Worm (Caenorhabditis elegans) whole organism, early embryonic: ENCODE data around the gene srm-2.

Experiments
- B0310.2 ChIP-seq: sonication (generic microtip); optimal IDR thresholded peaks from 2 replicates; lab custom pipeline; 2016; ENCODE audit warnings: mild to moderate bottlenecking, missing genetic modification characterization, missing compliant biosample characterization
- ama-1 ChIP-seq: fragments of 150-350 bp; optimal IDR thresholded peaks from 2 replicates; lab custom pipeline; 2014
- ceh-13 ChIP-seq: fragments of 200-800 bp; sonication (Bioruptor generic); optimal IDR thresholded peaks from 2 replicates; lab custom pipeline; 2018; ENCODE audit warnings: mild to moderate bottlenecking, missing genetic modification characterization, missing compliant biosample characterization
- ceh-36 ChIP-seq: sonication (generic microtip); optimal IDR thresholded peaks from 2 replicates; lab custom pipeline; 2016; ENCODE audit warnings: missing genetic modification characterization, inconsistent platforms, missing compliant biosample characterization
- ets-7 ChIP-seq: sonication (generic microtip); optimal IDR thresholded peaks from 2 replicates; lab custom pipeline; 2016; ENCODE audit warnings: missing genotype, missing genetic modification characterization, missing compliant biosample characterization
- flt-1 ChIP-seq: fragments of 200-800 bp; sonication (Bioruptor generic); IDR thresholded peaks from 2 replicates; pipeline ENCODE4 v1.3.6; 2022; ENCODE audit warnings: missing genetic modification characterization, missing compliant biosample characterization
- hmbx-1 ChIP-seq: sonication (generic microtip); optimal IDR thresholded peaks from 2 replicates; lab custom pipeline; 2016; ENCODE audit warnings: mild to moderate bottlenecking, missing genetic modification characterization, missing compliant biosample characterization
- hmg-4 ChIP-seq: fragments of 200-800 bp; sonication (Bioruptor generic); optimal IDR thresholded peaks from 2 replicates; lab custom pipeline; 2018; ENCODE audit warnings: mild to moderate bottlenecking, missing genetic modification characterization, missing compliant biosample characterization
- pes-1 ChIP-seq: fragments of 200-800 bp; sonication (Bioruptor generic); IDR thresholded peaks from 2 replicates; pipeline ENCODE4 v1.3.6; 2022; ENCODE audit warnings: missing genetic modification reagents, missing genetic modification characterization, missing compliant biosample characterization
- scrt-1 ChIP-seq: fragments of 200-800 bp; sonication (Bioruptor generic); IDR thresholded peaks from 2 replicates; pipeline ENCODE4 v1.3.6; 2022; ENCODE audit warnings: missing genetic modification characterization, missing compliant biosample characterization
- sea-1 ChIP-seq: fragments of 200-800 bp; sonication (Bioruptor generic); conservative IDR thresholded peaks from 2 replicates; pipeline ENCODE4 v1.3.6; 2022; ENCODE audit warnings: missing genetic modification characterization, missing compliant biosample characterization
- tbx-11 ChIP-seq: fragments of 200-800 bp; sonication (Bioruptor generic); IDR thresholded peaks from 2 replicates; pipeline ENCODE4 v1.3.6; 2022; ENCODE audit warnings: missing genetic modification characterization, missing compliant biosample characterization
- tbx-37 ChIP-seq: fragments of 200-800 bp; sonication (Bioruptor generic); conservative IDR thresholded peaks from 2 replicates; pipeline ENCODE4 v1.3.6; 2022; ENCODE audit warnings: missing genetic modification reagents, missing genetic modification characterization, missing compliant biosample characterization
- tra-4 ChIP-seq: sonication (generic microtip); optimal IDR thresholded peaks from 2 replicates; lab custom pipeline; 2017; ENCODE audit warnings: missing genetic modification characterization, missing compliant biosample characterization

Gene srm-2

ce11 chrIV:5055964-5056588 is 47.6 kb downstream of the srm-2 start, which contains the start of gene msp-55:
msp-55 (minus strand) TSS chrIV:5056014.
- TF ChIP-seq hmbx-1 (no peak), tbx-37 (no peak), ceh-36 (no peak), ama-1 (lab: Kevin White, UChicago) (no peak), ets-7 (tag; lab: Kevin White, UChicago) (no peak), sea-1 (no peak), hmg-4 (no peak), ceh-13 (GFP tag; lab: Kevin White, UChicago) (no peak), B0310.2 (tag; lab: Kevin White, UChicago) (no peak), flt-1 (GFP tag; lab: Robert Waterston, UW) (no peak), tbx-11 (GFP tag; lab: Robert Waterston, UW) (no peak), scrt-1 (GFP tag; lab: Robert Waterston, UW) (no peak), pes-1 (no peak), tra-4 (no peak)
